Worm (Caenorhabditis elegans) whole organism, L3 larva: ENCODE measurements around the gene Y67A10A.2.

Experiments
- elt-3 ChIP-seq, 3 experiments: fragments of 150-350 bp in 1 of 3; sonication (generic microtip) in 2 of 3; optimal IDR thresholded peaks; 2 replicates in 2 of 3; 4 replicates in 1 of 3; lab custom pipeline; 2014 to 2017; ENCODE audit warnings: missing biosample characterization in 3 of 3, missing genetic modification characterization in 3 of 3
- pha-4 ChIP-seq: fragments of 150-350 bp; optimal IDR thresholded peaks from 2 replicates; lab custom pipeline; 2014; ENCODE audit warnings: missing biosample characterization, missing genetic modification reagents, missing genetic modification characterization
- ztf-11 ChIP-seq: fragments of 150-350 bp; optimal IDR thresholded peaks from 2 replicates; lab custom pipeline; 2014; ENCODE audit warnings: missing biosample characterization, missing genetic modification characterization

ce11 chrIV:14343756-14344155, 5.9 kb downstream of the Y67A10A.2 start, which contains the start of gene srlf-28:
- TF ChIP-seq ztf-11 (tag; lab: Kevin White, UChicago) (no peak), pha-4 (tag; lab: Kevin White, UChicago) (no peak), elt-3 (tag; optimal IDR thresholded peaks at IDR 0.05; lab: Kevin White, UChicago) (no peak)
